Fruit fly (Drosophila melanogaster) whole organism, embryonic: ENCODE data around the gene CG17666.

Source experiments
- CG10321 ChIP-seq: fragments of 200-800 bp; sonication (Bioruptor generic); IDR thresholded peaks from 2 replicates; pipeline ENCODE4 v1.3.6; 2022; ENCODE audit warnings: missing biosample characterization, missing genetic modification characterization
- CG10565 ChIP-seq: fragments of 200-800 bp; sonication (Bioruptor generic); optimal IDR thresholded peaks from 3 replicates; lab custom pipeline; 2016; ENCODE audit warnings: missing biosample characterization, mild to moderate bottlenecking, missing genetic modification characterization
- CG11085 ChIP-seq: fragments of 200-800 bp; sonication (Bioruptor generic); IDR thresholded peaks from 2 replicates; pipeline ENCODE4 v1.3.6; 2022; ENCODE audit warnings: missing biosample characterization, missing genetic modification characterization
- CG11696 ChIP-seq: fragments of 200-800 bp; sonication (Bioruptor generic); IDR thresholded peaks from 2 replicates; pipeline ENCODE4 v1.3.6; 2022; ENCODE audit warnings: missing biosample characterization, missing genetic modification characterization
- CG1233 ChIP-seq: fragments of 200-800 bp; sonication (Bioruptor generic); optimal IDR thresholded peaks from 4 replicates; lab custom pipeline; 2018; ENCODE audit warnings: missing biosample characterization, mild to moderate bottlenecking, missing genetic modification characterization
- CG14965 ChIP-seq: fragments of 200-800 bp; sonication (Bioruptor generic); optimal IDR thresholded peaks from 2 replicates; lab custom pipeline; 2016; ENCODE audit warnings: missing biosample characterization, missing genetic modification characterization, borderline replicate concordance
- CG15479 ChIP-seq: fragments of 200-800 bp; sonication (Bioruptor generic); optimal IDR thresholded peaks from 3 replicates; lab custom pipeline; 2019; ENCODE audit warnings: missing biosample characterization, mild to moderate bottlenecking, missing genetic modification characterization, moderate library complexity
- CG1602 ChIP-seq: fragments of 200-800 bp; sonication (Bioruptor generic); optimal IDR thresholded peaks from 3 replicates; lab custom pipeline; 2016; ENCODE audit warnings: missing biosample characterization, missing genetic modification characterization
- CG16779 ChIP-seq: fragments of 200-800 bp; sonication (Bioruptor generic); IDR thresholded peaks from 2 replicates; pipeline ENCODE4 v1.3.6; 2022; ENCODE audit warnings: missing biosample characterization, missing genetic modification characterization
- CG17328 ChIP-seq: fragments of 200-800 bp; sonication (Bioruptor generic); IDR thresholded peaks from 2 replicates; pipeline ENCODE4 v1.3.6; 2022; ENCODE audit warnings: missing biosample characterization, missing genetic modification characterization
- CG17361 ChIP-seq: fragments of 200-800 bp; sonication (Bioruptor generic); IDR thresholded peaks from 3 replicates; pipeline ENCODE4 v1.3.6; 2022; ENCODE audit warnings: missing biosample characterization, missing genetic modification characterization
- CG17612 ChIP-seq: fragments of 200-800 bp; sonication (Bioruptor generic); IDR thresholded peaks from 2 replicates; pipeline ENCODE4 v1.3.6; 2022; ENCODE audit warnings: missing biosample characterization, missing genetic modification characterization
- CG17829 ChIP-seq: fragments of 200-800 bp; optimal IDR thresholded peaks from 2 replicates; lab custom pipeline; 2019; ENCODE audit warnings: missing biosample characterization, mild to moderate bottlenecking, missing genetic modification characterization, moderate library complexity
- CG2116 ChIP-seq: fragments of 200-800 bp; sonication (Bioruptor generic); optimal IDR thresholded peaks from 3 replicates; lab custom pipeline; 2018; ENCODE audit warnings: missing biosample characterization, mild to moderate bottlenecking, missing genetic modification characterization
- CG32767 ChIP-seq: fragments of 200-800 bp; sonication (Bioruptor generic); IDR thresholded peaks from 2 replicates; pipeline ENCODE4 v1.3.6; 2022; ENCODE audit warnings: missing biosample characterization, missing genetic modification characterization
- CG34422 ChIP-seq: fragments of 200-800 bp; sonication (Bioruptor generic); IDR thresholded peaks from 3 replicates; pipeline ENCODE4 v1.3.6; 2022; ENCODE audit warnings: missing biosample characterization, missing genetic modification characterization
- CG4282 ChIP-seq: fragments of 200-800 bp; sonication (Bioruptor generic); optimal IDR thresholded peaks from 2 replicates; lab custom pipeline; 2016; ENCODE audit warnings: missing biosample characterization, missing genetic modification characterization
- CG4707 ChIP-seq: fragments of 200-800 bp; sonication (Bioruptor generic); optimal IDR thresholded peaks from 2 replicates; lab custom pipeline; 2018; ENCODE audit warnings: missing biosample characterization, mild to moderate bottlenecking, missing genetic modification characterization, moderate library complexity
- CG6175 ChIP-seq: fragments of 200-800 bp; sonication (Bioruptor generic); IDR thresholded peaks from 3 replicates; pipeline ENCODE4 v1.3.6; 2022; ENCODE audit warnings: missing biosample characterization, missing genetic modification characterization
- CG7987 ChIP-seq: fragments of 200-800 bp; sonication (Bioruptor generic); optimal IDR thresholded peaks from 2 replicates; lab custom pipeline; 2018; ENCODE audit warnings: missing biosample characterization, mild to moderate bottlenecking, missing genetic modification characterization, moderate library complexity
- Chrac-16 ChIP-seq: fragments of 200-800 bp; sonication (Bioruptor generic); optimal IDR thresholded peaks from 3 replicates; lab custom pipeline; 2016; ENCODE audit warnings: missing biosample characterization, missing genetic modification characterization
- Dref ChIP-seq: fragments of 200-800 bp; sonication (Bioruptor generic); IDR thresholded peaks from 2 replicates; pipeline ENCODE4 v1.3.6; 2022; ENCODE audit warnings: missing biosample characterization, missing genetic modification characterization
- Ets97D ChIP-seq: fragments of 200-800 bp; sonication (Bioruptor generic); optimal IDR thresholded peaks from 3 replicates; lab custom pipeline; 2016; ENCODE audit warnings: missing biosample characterization, missing genetic modification characterization
- Fer1 ChIP-seq: fragments of 200-800 bp; sonication (Bioruptor generic); optimal IDR thresholded peaks from 2 replicates; lab custom pipeline; 2017; ENCODE audit warnings: missing biosample characterization, mild to moderate bottlenecking, missing genetic modification characterization
- HLHmδ ChIP-seq: fragments of 200-800 bp; sonication (Bioruptor generic); optimal IDR thresholded peaks from 2 replicates; lab custom pipeline; 2018; ENCODE audit warnings: missing biosample characterization, mild to moderate bottlenecking, missing genetic modification characterization, moderate library complexity
- Lhr ChIP-seq: fragments of 200-800 bp; sonication (Bioruptor generic); optimal IDR thresholded peaks from 3 replicates; lab custom pipeline; 2017; ENCODE audit warnings: mild to moderate bottlenecking, missing biosample characterization, missing genetic modification reagents, missing genetic modification characterization
- Lim3 ChIP-seq: fragments of 200-800 bp; sonication (Bioruptor generic); IDR thresholded peaks from 2 replicates; pipeline ENCODE4 v1.3.6; 2022; ENCODE audit warnings: missing biosample characterization, missing genetic modification characterization
- MBD-R2 ChIP-seq: fragments of 200-800 bp; sonication (Bioruptor generic); IDR thresholded peaks from 2 replicates; pipeline ENCODE4 v1.3.6; 2022; ENCODE audit warnings: missing biosample characterization, missing genetic modification characterization
- Med ChIP-seq: fragments of 200-800 bp; sonication (Bioruptor generic); peaks from one replicate; lab custom pipeline; 2016; ENCODE audit warnings: missing biosample characterization, missing genetic modification characterization, mild to moderate bottlenecking, inconsistent platforms, moderate library complexity
- Mes4 ChIP-seq: fragments of 200-800 bp; sonication (Bioruptor generic); optimal IDR thresholded peaks from 2 replicates; lab custom pipeline; 2016; ENCODE audit warnings: missing biosample characterization, missing genetic modification characterization
- Opbp ChIP-seq: fragments of 200-800 bp; sonication (Bioruptor generic); IDR thresholded peaks from 3 replicates; pipeline ENCODE4 v1.3.6; 2022; ENCODE audit warnings: missing biosample characterization, missing genetic modification characterization; ENCODE audit not compliant: partially characterized antibody
- PHDP ChIP-seq: fragments of 200-800 bp; sonication (Bioruptor generic); optimal IDR thresholded peaks from 3 replicates; lab custom pipeline; 2018; ENCODE audit warnings: missing biosample characterization, mild to moderate bottlenecking, missing genetic modification characterization, moderate library complexity
- Ssrp ChIP-seq: fragments of 200-800 bp; sonication (Bioruptor generic); optimal IDR thresholded peaks from 2 replicates; lab custom pipeline; 2018; ENCODE audit warnings: missing biosample characterization, mild to moderate bottlenecking, missing genetic modification characterization, moderate library complexity
- Tbp ChIP-seq: fragments of >200 bp; optimal IDR thresholded peaks from 2 replicates; lab custom pipeline; 2018; ENCODE audit warnings: missing biosample characterization, missing genetic modification characterization
- Usf ChIP-seq: fragments of 200-800 bp; sonication (Bioruptor generic); optimal IDR thresholded peaks from 2 replicates; lab custom pipeline; 2017; ENCODE audit warnings: missing genotype, missing biosample characterization, missing genetic modification characterization
- Xbp1 ChIP-seq: fragments of 200-800 bp; sonication (Bioruptor generic); optimal IDR thresholded peaks from 3 replicates; lab custom pipeline; 2016; ENCODE audit warnings: missing biosample characterization, mild to moderate bottlenecking, missing genetic modification characterization
- ash1 ChIP-seq: fragments of 200-800 bp; sonication (Bioruptor generic); optimal IDR thresholded peaks from 2 replicates; lab custom pipeline; 2018; ENCODE audit warnings: missing biosample characterization, mild to moderate bottlenecking, missing genetic modification characterization
- bab2 ChIP-seq: fragments of 200-800 bp; sonication (Bioruptor generic); optimal IDR thresholded peaks from 2 replicates; lab custom pipeline; 2016; ENCODE audit warnings: missing biosample characterization, missing genetic modification characterization
- bigmax ChIP-seq: fragments of 200-800 bp; sonication (Bioruptor generic); optimal IDR thresholded peaks from 2 replicates; lab custom pipeline; 2018; ENCODE audit warnings: missing biosample characterization, mild to moderate bottlenecking, missing genetic modification characterization
- br ChIP-seq: fragments of >200 bp; optimal IDR thresholded peaks from 2 replicates; lab custom pipeline; 2017
- chif ChIP-seq, 2 experiments: fragments of 200-800 bp; sonication (Bioruptor generic); optimal IDR thresholded peaks; 3 replicates each; lab custom pipeline; 2016; ENCODE audit warnings: missing biosample characterization in 2 of 2, missing genetic modification characterization in 2 of 2
- dimm ChIP-seq: fragments of 200-800 bp; sonication (Bioruptor generic); IDR thresholded peaks from 2 replicates; pipeline ENCODE4 v1.3.6; 2022; ENCODE audit warnings: missing biosample characterization, missing genetic modification characterization
- en ChIP-seq: fragments of 200-800 bp; sonication (Bioruptor generic); optimal IDR thresholded peaks from 2 replicates; lab custom pipeline; 2016; ENCODE audit warnings: missing biosample characterization, missing genetic modification characterization
- hth ChIP-seq: fragments of >200 bp; optimal IDR thresholded peaks from 2 replicates; lab custom pipeline; 2017; ENCODE audit warnings: inconsistent platforms
- nerfin-2 ChIP-seq: fragments of 200-800 bp; sonication (Bioruptor generic); IDR thresholded peaks from 2 replicates; pipeline ENCODE4 v1.3.6; 2022; ENCODE audit warnings: missing biosample characterization, missing genetic modification characterization; ENCODE audit not compliant: partially characterized antibody
- nmo ChIP-seq: fragments of 200-800 bp; sonication (Bioruptor generic); optimal IDR thresholded peaks from 2 replicates; lab custom pipeline; 2018; ENCODE audit warnings: missing biosample characterization, mild to moderate bottlenecking, missing genetic modification characterization, moderate library complexity
- nom ChIP-seq: fragments of 200-800 bp; sonication (Bioruptor generic); optimal IDR thresholded peaks from 2 replicates; lab custom pipeline; 2017; ENCODE audit warnings: missing biosample characterization, missing genetic modification characterization, mild to moderate bottlenecking, moderate library complexity, missing genetic modification reagents
- odd ChIP-seq: fragments of 200-800 bp; sonication (Bioruptor generic); optimal IDR thresholded peaks from 2 replicates; lab custom pipeline; 2017; ENCODE audit warnings: missing biosample characterization, mild to moderate bottlenecking, missing genetic modification characterization
- ro ChIP-seq: fragments of 200-800 bp; sonication (Bioruptor generic); IDR thresholded peaks from 2 replicates; pipeline ENCODE4 v1.3.6; 2022; ENCODE audit warnings: missing biosample characterization, missing genetic modification characterization
- run ChIP-seq: fragments of 200-800 bp; sonication (Bioruptor generic); optimal IDR thresholded peaks from 3 replicates; lab custom pipeline; 2018; ENCODE audit warnings: missing biosample characterization, mild to moderate bottlenecking, missing genetic modification characterization
- stc ChIP-seq: fragments of 200-800 bp; sonication (Bioruptor generic); IDR thresholded peaks from 2 replicates; pipeline ENCODE4 v1.3.6; 2022; ENCODE audit warnings: missing biosample characterization, missing genetic modification characterization
- tx ChIP-seq: fragments of 200-800 bp; sonication (Bioruptor generic); optimal IDR thresholded peaks from 2 replicates; lab custom pipeline; 2016; ENCODE audit warnings: missing biosample characterization, missing genetic modification characterization
- wor ChIP-seq: fragments of 200-800 bp; sonication (Bioruptor generic); IDR thresholded peaks from 2 replicates; pipeline ENCODE4 v1.3.6; 2022; ENCODE audit warnings: missing biosample characterization, missing genetic modification characterization

The CG17666 gene

dm6 chr3L:12794532-12794931 is 13.4 kb downstream of the CG17666 start (continued):
- TF ChIP-seq dimm (GFP tag; lab: Robert Waterston, UW): no peak
- TF ChIP-seq CG1602 (GFP tag; lab: Kevin White, UChicago): no peak
- TF ChIP-seq ro (GFP tag; lab: Robert Waterston, UW): no peak
- TF ChIP-seq CG17612 (GFP tag; lab: Robert Waterston, UW): no peak
- TF ChIP-seq nmo (GFP tag; lab: Kevin White, UChicago): peak; percentile 6
- no peak for TF ChIP-seq Ets97D (GFP tag; lab: Kevin White, UChicago)
- TF ChIP-seq CG34422: peak; percentile 49; the same call in 1 of the 3 replicates
- no peak for TF ChIP-seq Tbp (GFP tag; lab: Kevin White, UChicago)
- peak; percentile 3 for TF ChIP-seq Xbp1 (GFP tag; lab: Kevin White, UChicago)
- TF ChIP-seq Ssrp (tag; lab: Kevin White, UChicago): no peak
- no peak for TF ChIP-seq CG1233 (GFP tag; lab: Kevin White, UChicago)
- peak; percentile 82 for TF ChIP-seq Med (GFP tag; lab: Kevin White, UChicago)
- no peak for TF ChIP-seq HLHmδ (GFP tag; lab: Kevin White, UChicago)
- TF ChIP-seq Opbp (GFP tag; lab: Robert Waterston, UW): peak; percentile 85; the same call in 2 of the 3 replicates
- TF ChIP-seq CG7987: no peak
- peak; percentile 29 for TF ChIP-seq CG2116 (GFP tag; lab: Kevin White, UChicago)
- no peak for TF ChIP-seq tx (GFP tag; lab: Kevin White, UChicago)
- TF ChIP-seq nerfin-2 (GFP tag; lab: Robert Waterston, UW): peak; percentile 70; the same call in 1 of the 2 replicates
- no peak for TF ChIP-seq CG16779 (GFP tag; lab: Robert Waterston, UW)
- TF ChIP-seq CG17829: peak; percentile 12
- no peak for TF ChIP-seq bigmax (GFP tag; lab: Kevin White, UChicago)
- TF ChIP-seq CG4282 (GFP tag; lab: Kevin White, UChicago): no peak
- 0 out of 2 replicates have a peak, but pooled peaks have one; percentile 19 for TF ChIP-seq CG32767 (GFP tag; lab: Robert Waterston, UW)
- no peak for TF ChIP-seq CG15479 (GFP tag; lab: Kevin White, UChicago)
- no peak for TF ChIP-seq Usf
- peak; percentile 36 for TF ChIP-seq Fer1
- no peak for TF ChIP-seq Mes4 (GFP tag; lab: Kevin White, UChicago)
- TF ChIP-seq Lim3 (GFP tag; lab: Robert Waterston, UW): no peak
- no peak for TF ChIP-seq run (tag; lab: Kevin White, UChicago)
- peak; percentile 97 for TF ChIP-seq CG10321 (GFP tag; lab: Robert Waterston, UW)
- TF ChIP-seq CG17361: no peak
- no peak for TF ChIP-seq ash1 (GFP tag; lab: Kevin White, UChicago)
- TF ChIP-seq chif (GFP tag; optimal IDR thresholded peaks at IDR 0.05; lab: Kevin White, UChicago): no peak
- TF ChIP-seq CG11696 (GFP tag; lab: Robert Waterston, UW): no peak
- TF ChIP-seq en: no peak
- TF ChIP-seq hth (lab: Kevin White, UChicago): no peak
- no peak for TF ChIP-seq bab2
- peak; percentile 71 for TF ChIP-seq MBD-R2 (GFP tag; lab: Robert Waterston, UW)
- no peak for TF ChIP-seq CG6175 (GFP tag; lab: Robert Waterston, UW)
- TF ChIP-seq stc (GFP tag; lab: Robert Waterston, UW): no peak
- TF ChIP-seq Dref (GFP tag; lab: Robert Waterston, UW): peak; percentile 92
- TF ChIP-seq CG10565 (GFP tag; lab: Kevin White, UChicago): no peak
- TF ChIP-seq Chrac-16: no peak
- TF ChIP-seq wor (GFP tag; lab: Robert Waterston, UW): no peak
- TF ChIP-seq CG4707 (GFP tag; lab: Kevin White, UChicago): no peak
- no peak for TF ChIP-seq CG11085 (GFP tag; lab: Robert Waterston, UW)
- peak; percentile 16 for TF ChIP-seq PHDP
- TF ChIP-seq Lhr (GFP tag; lab: Kevin White, UChicago): peak; percentile 39
- no peak for TF ChIP-seq CG17328 (GFP tag; lab: Robert Waterston, UW)
- TF ChIP-seq odd (GFP tag; lab: Kevin White, UChicago): no peak
- no peak for TF ChIP-seq br (lab: Kevin White, UChicago)
- TF ChIP-seq nom (GFP tag; lab: Kevin White, UChicago): no peak
- no peak for TF ChIP-seq CG14965 (GFP tag; lab: Kevin White, UChicago)
